Fruit fly (Drosophila melanogaster): ENCODE data around the gene MED30.
A peak's percentile ranks its signal among the peaks of the same experiment; 100 is the strongest.

MED30 gene

dm6 chr3L:640324-640974 lies 13.4 kb downstream of the MED30 start (continued):
- TF ChIP-seq Myb (GFP tag; optimal IDR thresholded peaks at IDR 0.05), result peak; percentile 58
- TF ChIP-seq Drgx (GFP tag; IDR thresholded peaks at IDR 0.05), result peak; percentile 75
- peak; percentile 96 for TF ChIP-seq CG15696 (tag; optimal IDR thresholded peaks at IDR 0.05)
- peak; percentile 80 for TF ChIP-seq BtbVII (GFP tag; optimal IDR thresholded peaks at IDR 0.05)
- peak; percentile 79 for TF ChIP-seq CG18619 (GFP tag; optimal IDR thresholded peaks at IDR 0.05)
- TF ChIP-seq Pdp1 (GFP tag; optimal IDR thresholded peaks at IDR 0.05), result peak; percentile 84 to 90
- TF ChIP-seq CG30403 (GFP tag; optimal IDR thresholded peaks at IDR 0.05), result peak; percentile 86
- no peak for TF ChIP-seq sc (optimal IDR thresholded peaks at IDR 0.05)
- TF ChIP-seq sc (GFP tag; optimal IDR thresholded peaks at IDR 0.05), result peak; percentile 69
- peak; percentile 72 for TF ChIP-seq CG1792 (GFP tag; optimal IDR thresholded peaks at IDR 0.05)
- peak; percentile 41 for TF ChIP-seq wek (GFP tag; optimal IDR thresholded peaks at IDR 0.05)
- TF ChIP-seq psq (GFP tag; optimal IDR thresholded peaks at IDR 0.05), result peak; percentile 92
- TF ChIP-seq Meics (GFP tag; optimal IDR thresholded peaks at IDR 0.05), result peak; percentile 79
- no peak for TF ChIP-seq Sry-β (GFP tag; optimal IDR thresholded peaks at IDR 0.05)
- TF ChIP-seq wor (GFP tag; IDR thresholded peaks at IDR 0.05), result peak; percentile 57
- peak; percentile 79 for TF ChIP-seq Hmr (GFP tag; optimal IDR thresholded peaks at IDR 0.05)
- TF ChIP-seq CG2129 (GFP tag; IDR thresholded peaks at IDR 0.05; ENCODE audit: partially characterized antibody), result no peak
- TF ChIP-seq kni (GFP tag; optimal IDR thresholded peaks at IDR 0.05), result peak; percentile 86
- peak; percentile 27; the same call in 1 of the 2 replicates for TF ChIP-seq dimm (GFP tag; IDR thresholded peaks at IDR 0.05)
- TF ChIP-seq CG17361 (GFP tag; IDR thresholded peaks at IDR 0.05), result peak; percentile 86
- peak; percentile 84 for TF ChIP-seq CG6689 (GFP tag; IDR thresholded peaks at IDR 0.05)
- TF ChIP-seq CG17328 (GFP tag; IDR thresholded peaks at IDR 0.05), result peak; percentile 77
- peak; percentile 74 for TF ChIP-seq p53 (GFP tag; optimal IDR thresholded peaks at IDR 0.05)
- TF ChIP-seq NC2β (GFP tag; optimal IDR thresholded peaks at IDR 0.05), result peak; percentile 81
- TF ChIP-seq CG18599 (GFP tag; optimal IDR thresholded peaks at IDR 0.05), result peak; percentile 84
- TF ChIP-seq gcm2 (GFP tag; optimal IDR thresholded peaks at IDR 0.05), result peak; percentile 80
- TF ChIP-seq HmgD (GFP tag; optimal IDR thresholded peaks at IDR 0.05), result peak; percentile 57
- TF ChIP-seq Lim3 (GFP tag; IDR thresholded peaks at IDR 0.05), result no peak
- peak; percentile 50 for TF ChIP-seq nau (GFP tag; optimal IDR thresholded peaks at IDR 0.05)
- TF ChIP-seq CG2202 (tag; optimal IDR thresholded peaks at IDR 0.05), result peak; percentile 86
- TF ChIP-seq CG2678 (tag; optimal IDR thresholded peaks at IDR 0.05), result peak; percentile 87
- TF ChIP-seq CG17568 (GFP tag; optimal IDR thresholded peaks at IDR 0.05), result peak; percentile 82
- TF ChIP-seq CG7372 (GFP tag; IDR thresholded peaks at IDR 0.05), result peak; percentile 48; the same call in 1 of the 2 replicates
- peak; percentile 86 for TF ChIP-seq her (GFP tag; optimal IDR thresholded peaks at IDR 0.05)
- peak; percentile 69 for TF ChIP-seq CG32772 (GFP tag; IDR thresholded peaks at IDR 0.05)
- TF ChIP-seq fru (optimal IDR thresholded peaks at IDR 0.05), result no peak
- peak; percentile 71; the same call in 2 of the 3 replicates for TF ChIP-seq Mrtf (GFP tag; IDR thresholded peaks at IDR 0.05)
- no peak for TF ChIP-seq Opbp (GFP tag; IDR thresholded peaks at IDR 0.05; ENCODE audit: partially characterized antibody)
- peak; percentile 81 for TF ChIP-seq CG12659 (GFP tag; optimal IDR thresholded peaks at IDR 0.05)
- no peak for TF ChIP-seq CG43689 (GFP tag; IDR thresholded peaks at IDR 0.05)
- TF ChIP-seq CG8359 (GFP tag; optimal IDR thresholded peaks at IDR 0.05; ENCODE audit: borderline replicate concordance), result peak; percentile 83
- peak; percentile 88 for TF ChIP-seq CG1832 (GFP tag; optimal IDR thresholded peaks at IDR 0.05)
- no peak for TF ChIP-seq usp (GFP tag; optimal IDR thresholded peaks at IDR 0.05)
- TF ChIP-seq CG31441 (GFP tag; IDR thresholded peaks at IDR 0.05), result peak; percentile 92
- peak; percentile 75 for TF ChIP-seq ttk (GFP tag; IDR thresholded peaks at IDR 0.05)
- peak; percentile 85 for TF ChIP-seq Camta (GFP tag; optimal IDR thresholded peaks at IDR 0.05)
- TF ChIP-seq Med (GFP tag), result peak; percentile 96
- TF ChIP-seq mam (GFP tag; optimal IDR thresholded peaks at IDR 0.05), result peak; percentile 75
- peak; percentile 88 for TF ChIP-seq CG15601 (tag; optimal IDR thresholded peaks at IDR 0.05)
- peak; percentile 15 for TF ChIP-seq CG34376 (GFP tag; optimal IDR thresholded peaks at IDR 0.05)

Data from whole organism, embryonic.